Fruit fly (Drosophila melanogaster) whole organism, wandering third instar larva: ENCODE results near the gene fend.

Experiments
- Abd-B ChIP-seq: fragments of >200 bp; optimal IDR thresholded peaks from 2 replicates; lab custom pipeline; 2017; ENCODE audit warnings: missing biosample characterization, missing genetic modification characterization
- CG32264 ChIP-seq: fragments of 200-800 bp; sonication (Bioruptor generic); optimal IDR thresholded peaks from 2 replicates; lab custom pipeline; 2016; ENCODE audit warnings: missing biosample characterization, missing genetic modification characterization
- Dfd ChIP-seq: fragments of >200 bp; optimal IDR thresholded peaks from 2 replicates; lab custom pipeline; 2017; ENCODE audit warnings: missing biosample characterization, missing genetic modification characterization
- Dif ChIP-seq: fragments of 200-275, 200-300 bp; sonication (Bioruptor generic); optimal IDR thresholded peaks from 2 replicates; lab custom pipeline; 2018; ENCODE audit warnings: missing biosample characterization, missing genetic modification characterization; ENCODE audit not compliant: partially characterized antibody
- GATAd ChIP-seq: sonication (Bioruptor generic); optimal IDR thresholded peaks from 2 replicates; lab custom pipeline; 2016; ENCODE audit warnings: missing biosample characterization, missing genetic modification characterization
- HLH106 ChIP-seq: fragments of 200-800 bp; optimal IDR thresholded peaks from 3 replicates; lab custom pipeline; 2019; ENCODE audit warnings: missing biosample characterization, mild to moderate bottlenecking, missing genetic modification characterization, moderate library complexity
- Hnf4 ChIP-seq: fragments of 200-800 bp; sonication (Bioruptor generic); optimal IDR thresholded peaks from 2 replicates; lab custom pipeline; 2016; ENCODE audit warnings: missing biosample characterization, mild to moderate bottlenecking, missing genetic modification characterization
- Hr78 ChIP-seq: fragments of >200 bp; optimal IDR thresholded peaks from 2 replicates; lab custom pipeline; 2017; ENCODE audit warnings: missing biosample characterization, missing genetic modification characterization
- Hr83 ChIP-seq: fragments of 200-300 bp; sonication (Bioruptor generic); optimal IDR thresholded peaks from 2 replicates; lab custom pipeline; 2016; ENCODE audit warnings: missing biosample characterization, mild to moderate bottlenecking, missing genetic modification characterization, moderate library complexity; ENCODE audit not compliant: poor library complexity, severe bottlenecking
- Jra ChIP-seq: sonication (Bioruptor generic); optimal IDR thresholded peaks from 2 replicates; lab custom pipeline; 2016; ENCODE audit warnings: missing biosample characterization, missing genetic modification characterization
- Mio ChIP-seq: sonication (Bioruptor generic); optimal IDR thresholded peaks from 2 replicates; lab custom pipeline; 2016; ENCODE audit warnings: missing biosample characterization, missing genetic modification characterization
- Myc ChIP-seq: fragments of >200 bp; optimal IDR thresholded peaks from 2 replicates; lab custom pipeline; 2017
- N ChIP-seq: fragments of >200 bp; optimal IDR thresholded peaks from 2 replicates; lab custom pipeline; 2018; ENCODE audit warnings: missing biosample characterization, missing external identifiers, missing genetic modification characterization
- OdsH ChIP-seq: fragments of 200-800 bp; sonication (Bioruptor generic); optimal IDR thresholded peaks from 2 replicates; lab custom pipeline; 2016; ENCODE audit warnings: missing biosample characterization, mild to moderate bottlenecking, missing genetic modification characterization
- Rel ChIP-seq, 2 experiments: fragments of 200-800 bp; sonication (Bioruptor generic) in 1 of 2; optimal IDR thresholded peaks; 2 replicates in 1 of 2; 3 replicates in 1 of 2; lab custom pipeline; 2016 to 2019; ENCODE audit warnings: mild to moderate bottlenecking in 2 of 2, missing biosample characterization in 2 of 2, missing genetic modification characterization in 2 of 2, moderate library complexity in 1 of 2
- Sp1 ChIP-seq: fragments of 200-800 bp; sonication (Bioruptor generic); optimal IDR thresholded peaks from 3 replicates; lab custom pipeline; 2019; ENCODE audit warnings: missing biosample characterization, mild to moderate bottlenecking, missing genetic modification characterization, moderate library complexity
- br ChIP-seq: fragments of 200-800 bp; sonication (Bioruptor generic); optimal IDR thresholded peaks from 2 replicates; lab custom pipeline; 2016; ENCODE audit warnings: missing biosample characterization, missing genetic modification characterization
- brk ChIP-seq: fragments of 200-800 bp; sonication (Bioruptor generic); optimal IDR thresholded peaks from 2 replicates; lab custom pipeline; 2016; ENCODE audit warnings: missing biosample characterization, mild to moderate bottlenecking, missing genetic modification characterization
- dmrt93B ChIP-seq: fragments of 200-800 bp; sonication (Bioruptor generic); optimal IDR thresholded peaks from 2 replicates; lab custom pipeline; 2018; ENCODE audit warnings: missing biosample characterization, mild to moderate bottlenecking, missing genetic modification characterization
- dsf ChIP-seq: sonication (Bioruptor generic); optimal IDR thresholded peaks from 2 replicates; lab custom pipeline; 2016; ENCODE audit warnings: missing biosample characterization, missing genetic modification characterization, borderline replicate concordance
- ey ChIP-seq: fragments of 200-800 bp; sonication (Bioruptor generic); optimal IDR thresholded peaks from 2 replicates; lab custom pipeline; 2016; ENCODE audit warnings: missing biosample characterization, missing genetic modification characterization
- foxo ChIP-seq, 2 experiments: fragments of 200-800 bp; sonication (Bioruptor generic); optimal IDR thresholded peaks; 2 replicates in 1 of 2; 3 replicates in 1 of 2; lab custom pipeline; 2016 to 2017; ENCODE audit warnings: missing biosample characterization in 2 of 2, missing genetic modification characterization in 2 of 2
- fru ChIP-seq: fragments of 200-800 bp; sonication (Bioruptor generic); optimal IDR thresholded peaks from 3 replicates; lab custom pipeline; 2016; ENCODE audit warnings: missing biosample characterization, mild to moderate bottlenecking, missing genetic modification characterization
- h ChIP-seq: fragments of 200-800 bp; sonication (Bioruptor generic); optimal IDR thresholded peaks from 3 replicates; lab custom pipeline; 2016; ENCODE audit warnings: missing biosample characterization, mild to moderate bottlenecking, missing genetic modification characterization
- lola ChIP-seq: fragments of >200 bp; optimal IDR thresholded peaks from 2 replicates; lab custom pipeline; 2017; ENCODE audit warnings: missing biosample characterization, missing genetic modification characterization
- pan ChIP-seq: fragments of >200 bp; optimal IDR thresholded peaks from 2 replicates; lab custom pipeline; 2017
- psq ChIP-seq: fragments of 200-800 bp; sonication (Bioruptor generic); optimal IDR thresholded peaks from 3 replicates; lab custom pipeline; 2017; ENCODE audit warnings: missing biosample characterization, mild to moderate bottlenecking, missing genetic modification characterization, moderate library complexity
- rgr ChIP-seq: fragments of 200-800 bp; sonication (Bioruptor generic); optimal IDR thresholded peaks from 3 replicates; lab custom pipeline; 2016; ENCODE audit warnings: missing biosample characterization, mild to moderate bottlenecking, missing genetic modification characterization
- sage ChIP-seq: fragments of 200-800 bp; sonication (Bioruptor generic); optimal IDR thresholded peaks from 2 replicates; lab custom pipeline; 2016; ENCODE audit warnings: missing biosample characterization, mild to moderate bottlenecking, missing genetic modification characterization
- sv ChIP-seq: fragments of 200-800 bp; sonication (Bioruptor generic); optimal IDR thresholded peaks from 3 replicates; lab custom pipeline; 2016; ENCODE audit warnings: missing biosample characterization, missing genetic modification characterization
- tai ChIP-seq: sonication (Bioruptor generic); optimal IDR thresholded peaks from 2 replicates; lab custom pipeline; 2016; ENCODE audit warnings: missing biosample characterization, missing genetic modification characterization
- woc ChIP-seq: sonication (Bioruptor generic); optimal IDR thresholded peaks from 2 replicates; lab custom pipeline; 2016; ENCODE audit warnings: missing biosample characterization, mild to moderate bottlenecking, missing genetic modification characterization

fend gene

DNA sequence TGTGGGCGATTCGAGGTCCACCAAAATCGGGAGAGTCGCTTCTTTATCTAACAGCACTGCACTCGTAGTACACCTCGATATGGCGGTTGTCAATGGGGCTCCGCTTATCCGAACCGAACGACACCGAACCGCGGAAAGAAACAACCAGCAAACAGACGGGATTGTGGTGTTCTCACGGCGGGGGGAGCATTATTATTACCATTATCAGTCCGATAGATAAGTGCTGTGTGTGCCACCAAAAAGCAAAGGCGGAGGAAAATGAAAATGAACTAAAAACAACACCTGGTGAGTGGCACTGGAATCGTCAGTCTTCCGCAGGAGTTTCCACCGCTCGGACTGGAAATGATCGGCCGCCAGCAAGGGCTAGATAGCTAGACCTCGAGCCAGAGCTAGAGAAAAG lies 26.5 kb downstream of the fend start, which contains the start of gene AP-1gamma:
Gene AP-1gamma (plus strand): TSS at position 305 of the 400 bp plus-strand sequence.
- no peak for TF ChIP-seq HLH106 (tag; lab: Kevin White, UChicago)
- no peak for TF ChIP-seq dmrt93B (GFP tag; lab: Kevin White, UChicago)
- TF ChIP-seq psq, result peak; percentile 6

DNA sequence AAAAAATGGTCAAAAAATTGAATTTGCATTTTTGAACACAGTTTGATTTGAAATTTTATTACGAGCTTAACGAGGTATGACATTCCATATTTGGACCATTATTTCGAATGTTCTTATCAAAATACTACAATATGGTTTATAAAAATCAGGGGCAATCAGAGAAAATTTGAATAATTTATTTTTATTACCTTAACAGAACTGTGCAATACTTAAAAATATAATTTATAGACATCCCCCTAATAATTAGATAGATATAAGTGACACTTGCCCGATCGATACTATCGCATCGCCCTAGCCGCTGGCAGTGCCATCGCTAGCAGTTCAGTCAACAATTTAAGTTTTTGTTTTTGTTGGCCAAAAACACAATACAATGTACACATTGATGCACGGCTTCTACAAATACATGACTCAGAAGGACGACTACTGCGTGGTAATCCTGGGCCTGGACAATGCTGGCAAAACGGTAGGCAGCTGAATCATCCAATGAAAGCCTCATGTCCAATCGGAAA lies 28.1 kb downstream of the fend start, which contains the start of gene Arfrp1:
Gene Arfrp1 (plus strand): TSS at position 295 of the 509 bp plus-strand sequence.
- TF ChIP-seq sage (GFP tag; lab: Kevin White, UChicago) (no peak), Sp1 (GFP tag; lab: Kevin White, UChicago) (no peak), woc (peak; percentile 35), brk (GFP tag; lab: Kevin White, UChicago) (no peak), sv (GFP tag; lab: Kevin White, UChicago) (peak; percentile 5), OdsH (GFP tag; lab: Kevin White, UChicago) (no peak), foxo (GFP tag; optimal IDR thresholded peaks at IDR 0.05; lab: Kevin White, UChicago) (no peak), ey (GFP tag; lab: Kevin White, UChicago) (peak; percentile 34), HLH106 (tag; lab: Kevin White, UChicago) (peak; percentile 53), N (GFP tag; lab: Kevin White, UChicago) (no peak), Hr78 (GFP tag; lab: Kevin White, UChicago) (no peak), Jra (GFP tag; lab: Kevin White, UChicago) (peak; percentile 42), Hr83 (GFP tag; lab: Kevin White, UChicago) (no peak), fru (GFP tag; lab: Kevin White, UChicago) (no peak), Myc (lab: Kevin White, UChicago) (peak; percentile 20), Rel (GFP tag; optimal IDR thresholded peaks at IDR 0.05; lab: Kevin White, UChicago) (no peak), Rel (tag; optimal IDR thresholded peaks at IDR 0.05; lab: Kevin White, UChicago) (peak; percentile 9), Abd-B (no peak), Dif (GFP tag; lab: Kevin White, UChicago) (no peak), Mio (no peak), h (GFP tag; lab: Kevin White, UChicago) (peak; percentile 2), Dfd (GFP tag; lab: Kevin White, UChicago) (no peak), rgr (no peak), br (GFP tag; lab: Kevin White, UChicago) (no peak)

DNA sequence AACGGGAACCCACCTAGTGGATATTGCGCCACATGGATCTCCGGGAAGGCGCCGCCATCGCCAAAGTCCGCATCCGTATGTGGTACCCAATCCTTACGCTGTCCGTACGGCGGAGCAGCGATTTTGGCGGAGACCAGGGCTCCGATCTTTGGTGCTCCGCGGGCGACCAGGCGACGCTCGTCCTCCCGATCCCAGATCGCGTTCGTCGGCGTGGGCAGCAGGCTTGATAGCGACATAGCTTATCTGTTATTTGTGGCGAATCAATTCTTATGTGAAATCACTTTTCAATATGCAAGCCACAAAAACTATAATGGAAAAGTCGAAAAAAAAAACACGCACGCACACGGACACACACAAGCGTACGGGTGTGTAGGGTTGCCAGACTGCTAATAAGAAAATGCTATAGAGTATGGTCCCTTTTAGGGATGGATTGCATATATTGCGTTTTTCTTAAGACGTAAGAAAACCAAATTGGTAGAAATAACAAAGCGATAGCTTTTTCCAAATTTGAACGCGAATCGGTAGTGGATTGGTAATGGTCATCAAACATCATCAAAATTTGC lies 28.6 kb downstream of the fend start, which contains the start of gene Bx42:
Gene Bx42 (minus strand): TSS at position 393 of the 563 bp plus-strand sequence.
- TF ChIP-seq woc (peak; percentile 50), tai (GFP tag; lab: Kevin White, UChicago) (no peak), sv (GFP tag; lab: Kevin White, UChicago) (peak; percentile 1)

dm6 chrX:9103308-9104185 lies 31.4 kb downstream of the fend start, which contains the start of gene CG7766:
Gene CG7766, minus strand, starts transcription at chrX:9103739.
- TF ChIP-seq CG32264 (GFP tag; lab: Kevin White, UChicago) (no peak), GATAd (GFP tag; lab: Kevin White, UChicago) (no peak), pan (lab: Kevin White, UChicago) (no peak), lola (GFP tag; lab: Kevin White, UChicago) (no peak), Mio (no peak), Myc (lab: Kevin White, UChicago) (no peak), dsf (GFP tag; lab: Kevin White, UChicago) (no peak), sv (GFP tag; lab: Kevin White, UChicago) (no peak), psq (no peak), Hr83 (GFP tag; lab: Kevin White, UChicago) (no peak), Abd-B (no peak), Hr78 (GFP tag; lab: Kevin White, UChicago) (no peak), ey (GFP tag; lab: Kevin White, UChicago) (no peak), woc (no peak), h (GFP tag; lab: Kevin White, UChicago) (no peak), Hnf4 (no peak), br (GFP tag; lab: Kevin White, UChicago) (no peak)
